Worm (Caenorhabditis elegans): ENCODE results near the gene fbxa-188.

Gene fbxa-188

DNA sequence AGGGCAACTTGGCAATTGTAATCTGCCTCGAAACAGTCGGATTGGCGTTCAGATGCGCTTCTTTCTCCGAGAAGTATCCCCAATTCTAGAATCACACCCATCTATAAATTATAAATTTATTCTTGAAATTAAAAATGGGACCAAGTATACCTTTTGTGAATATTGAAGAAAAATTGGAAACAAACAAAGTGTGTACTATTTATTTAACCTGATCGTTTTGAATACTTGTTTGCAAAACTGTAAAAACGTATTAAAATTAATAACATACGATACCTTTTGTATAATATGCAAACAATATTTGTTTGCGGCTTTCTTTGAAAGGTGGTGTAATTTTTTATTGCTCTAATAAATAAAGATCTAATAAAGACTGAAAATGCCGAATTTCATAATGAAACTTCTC lies 32.3 kb downstream of the fbxa-188 start, which contains the start of gene Y61B8B.3:
Gene Y61B8B.3, minus strand, starts transcription at position 101 of the 400 bp plus-strand sequence.
- no peak for TF ChIP-seq atf-7 (tag; optimal IDR thresholded peaks at IDR 0.05)
- no peak for TF ChIP-seq repo-1 (tag; optimal IDR thresholded peaks at IDR 0.05)
- no peak for TF ChIP-seq ztf-25 (GFP tag; IDR thresholded peaks at IDR 0.05)
- TF ChIP-seq lin-40 (tag; optimal IDR thresholded peaks at IDR 0.05) = no peak
- no peak for TF ChIP-seq aptf-3 (GFP tag; IDR thresholded peaks at IDR 0.05)
- TF ChIP-seq madf-6 (GFP tag; IDR thresholded peaks at IDR 0.05) = no peak

DNA sequence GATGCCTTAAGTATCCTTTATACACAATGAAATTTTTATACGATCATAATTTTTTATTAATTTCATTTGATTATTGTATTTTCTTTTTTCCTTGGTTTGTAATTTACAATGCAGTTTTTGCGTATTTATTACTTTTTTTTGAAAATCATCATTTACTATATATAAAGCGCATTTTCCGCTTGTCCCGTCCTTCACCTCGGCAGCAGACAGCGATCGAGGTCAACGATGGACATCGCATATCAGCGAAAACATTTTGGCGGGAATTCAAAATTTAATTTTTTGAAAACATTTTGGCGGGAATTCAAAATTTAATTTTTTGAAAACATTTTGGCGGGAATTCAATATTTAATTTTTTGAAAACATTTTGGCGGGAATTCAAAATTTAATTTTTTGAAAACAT lies 36.8 kb downstream of the fbxa-188 start:
- TF ChIP-seq snpc-4 (GFP tag; optimal IDR thresholded peaks at IDR 0.05) (no peak), snpc-4 (tag; optimal IDR thresholded peaks at IDR 0.05) (peak in 2 of 4 experiments; percentile 52 to 62), lin-40 (tag; optimal IDR thresholded peaks at IDR 0.05) (no peak)

DNA sequence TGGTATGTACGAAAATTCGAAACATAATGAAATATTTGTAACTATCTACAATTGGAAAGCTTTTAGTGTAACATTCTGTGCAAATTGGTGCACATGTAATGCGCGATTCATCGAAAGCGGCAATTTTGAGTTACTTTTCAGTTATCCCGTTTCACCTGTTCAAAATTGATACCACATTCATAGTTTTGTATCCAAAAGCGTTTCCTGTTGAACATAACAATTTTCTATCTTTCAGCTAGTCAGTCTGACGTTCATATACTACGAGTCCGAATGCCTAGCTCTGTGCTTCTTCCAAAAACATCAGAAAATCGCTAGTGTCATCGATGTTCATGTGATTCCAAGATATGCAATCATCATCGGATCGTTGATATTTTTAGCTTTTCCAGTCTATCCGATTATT lies 41.3 kb downstream of the fbxa-188 start:
- no peak for TF ChIP-seq hmg-20 (GFP tag; IDR thresholded peaks at IDR 0.05)
- TF ChIP-seq rec-8 (tag; optimal IDR thresholded peaks at IDR 0.05) = no peak
- TF ChIP-seq cebp-1 (GFP tag; IDR thresholded peaks at IDR 0.05) = no peak
- TF ChIP-seq cebp-1 (tag; optimal IDR thresholded peaks at IDR 0.05) = no peak
- no peak for TF ChIP-seq aptf-2 (GFP tag; conservative IDR thresholded peaks at IDR 0.05)
- no peak for TF ChIP-seq nhr-120 (GFP tag; IDR thresholded peaks at IDR 0.05)
- no peak for TF ChIP-seq F57A8.1 (GFP tag; optimal IDR thresholded peaks at IDR 0.05)
- TF ChIP-seq B0035.1 (tag; optimal IDR thresholded peaks at IDR 0.05) = no peak
- TF ChIP-seq F22D6.2 (tag; optimal IDR thresholded peaks at IDR 0.05) = no peak

DNA sequence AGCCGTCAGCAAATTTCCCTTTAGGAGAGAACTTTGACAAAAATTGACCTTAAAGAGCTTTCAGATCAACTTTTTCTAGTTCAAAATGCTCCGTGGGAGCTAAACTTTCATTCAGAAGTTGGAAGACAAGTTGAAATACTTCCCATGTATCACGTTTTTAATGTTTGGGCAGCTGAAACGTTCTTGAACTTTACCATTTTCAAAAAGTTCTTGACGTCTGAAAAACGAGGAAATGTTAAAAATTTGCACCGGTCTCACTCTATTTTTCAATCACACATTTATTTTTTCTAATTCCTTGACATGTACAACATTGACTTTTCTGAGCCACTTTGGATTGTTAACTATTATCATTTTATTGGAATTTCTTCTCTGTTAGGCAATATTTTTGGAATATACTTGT lies 42.0 kb downstream of the fbxa-188 start, which contains the start of gene sri-70:
Gene sri-70, plus strand, starts transcription at position 301 of the 400 bp plus-strand sequence.
- TF ChIP-seq madf-3 (GFP tag; IDR thresholded peaks at IDR 0.05) (no peak), Y56A3A.18 (GFP tag; IDR thresholded peaks at IDR 0.05) (no peak), ceh-27 (GFP tag; optimal IDR thresholded peaks at IDR 0.05) (no peak), nhr-27 (tag; optimal IDR thresholded peaks at IDR 0.05) (no peak), snpc-1.1 (tag; optimal IDR thresholded peaks at IDR 0.05; ENCODE audit: insufficient read depth) (no peak), efl-1 (GFP tag; optimal IDR thresholded peaks at IDR 0.05) (no peak), zim-3 (tag; optimal IDR thresholded peaks at IDR 0.05) (no peak), attf-6 (GFP tag; IDR thresholded peaks at IDR 0.05) (no peak), ceh-100 (GFP tag; IDR thresholded peaks at IDR 0.05) (no peak), Y67H2A.10 (GFP tag; conservative IDR thresholded peaks at IDR 0.05) (no peak)

DNA sequence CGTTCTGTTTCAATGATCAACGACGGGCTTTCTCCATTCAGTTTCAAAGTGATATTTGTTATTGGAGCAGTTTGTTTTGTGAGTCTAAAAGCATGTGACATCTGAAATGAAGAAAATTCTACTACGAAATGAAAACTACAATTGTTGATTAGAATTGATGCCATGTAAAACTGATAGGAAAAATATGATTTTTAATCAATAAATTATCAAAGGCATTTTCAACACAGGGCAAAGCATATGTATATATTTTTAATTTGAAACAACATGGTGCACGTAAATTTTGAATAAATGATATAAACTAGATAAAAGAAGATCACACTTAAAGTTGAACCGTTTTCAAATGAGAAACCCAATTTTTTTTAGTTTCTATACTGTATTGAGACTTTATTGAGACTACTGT lies 43.4 kb downstream of the fbxa-188 start, which contains the start of gene K10G4.5:
Gene K10G4.5, minus strand, starts transcription at position 101 of the 400 bp plus-strand sequence.
- TF ChIP-seq bed-2 (GFP tag; IDR thresholded peaks at IDR 0.05) = no peak
- TF ChIP-seq snpc-4 (GFP tag; optimal IDR thresholded peaks at IDR 0.05) = no peak
- no peak for TF ChIP-seq snpc-4 (tag; optimal IDR thresholded peaks at IDR 0.05)
- no peak for TF ChIP-seq lin-35 (GFP tag; optimal IDR thresholded peaks at IDR 0.05)

DNA sequence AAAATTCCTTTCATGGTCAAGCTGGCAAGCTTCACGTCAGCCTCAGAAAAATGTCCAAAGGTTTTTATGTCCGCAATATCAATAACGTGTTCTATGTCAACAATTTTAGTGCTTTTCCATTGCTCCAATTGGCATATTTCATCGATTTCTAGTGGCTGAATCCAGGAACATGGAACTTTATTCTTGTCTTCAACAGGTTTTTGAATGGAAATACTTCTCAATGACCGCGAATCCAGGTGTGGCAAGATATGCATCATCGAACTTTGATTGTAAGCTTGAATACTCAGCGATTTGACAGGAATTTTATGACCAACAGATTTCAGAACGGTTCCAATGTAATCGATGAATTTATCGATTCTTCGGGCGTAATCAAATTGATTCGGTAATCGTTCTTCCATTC lies 46.1 kb downstream of the fbxa-188 start:
- no peak for TF ChIP-seq zfh-2 (GFP tag; conservative IDR thresholded peaks at IDR 0.05)
- no peak for TF ChIP-seq madf-10 (tag; optimal IDR thresholded peaks at IDR 0.05)
- TF ChIP-seq lin-26 (GFP tag; IDR thresholded peaks at IDR 0.05) = no peak
- no peak for TF ChIP-seq xnd-1 (tag; optimal IDR thresholded peaks at IDR 0.05)
- no peak for TF ChIP-seq F49E8.2 (tag; optimal IDR thresholded peaks at IDR 0.05; ENCODE audit: insufficient read depth)
- TF ChIP-seq Y95B8A.8 (GFP tag; IDR thresholded peaks at IDR 0.05) = no peak
- no peak for TF ChIP-seq madf-6 (GFP tag; IDR thresholded peaks at IDR 0.05)
- no peak for TF ChIP-seq him-1 (tag; optimal IDR thresholded peaks at IDR 0.05)
- no peak for TF ChIP-seq ekl-4 (GFP tag; IDR thresholded peaks at IDR 0.05)
- no peak for TF ChIP-seq T26A5.8 (tag; optimal IDR thresholded peaks at IDR 0.05)

All from whole organism, young adult.